Fruit fly (Drosophila melanogaster) whole organism, prepupa: ENCODE results near the gene CG43246.

Experiments
- CG10631 ChIP-seq: fragments of 200-800 bp; sonication (Bioruptor generic); optimal IDR thresholded peaks from 2 replicates; lab custom pipeline; 2016; ENCODE audit warnings: missing biosample characterization, missing genetic modification characterization
- Eip78C ChIP-seq: fragments of 200-800 bp; sonication (Bioruptor generic); peaks from one replicate; lab custom pipeline; 2016; ENCODE audit warnings: missing biosample characterization, missing genetic modification characterization
- Hr39 ChIP-seq: fragments of 200-800 bp; sonication (Bioruptor generic); optimal IDR thresholded peaks from 2 replicates; lab custom pipeline; 2016; ENCODE audit warnings: missing biosample characterization, missing genetic modification characterization
- Lpt ChIP-seq: fragments of 200-800 bp; sonication (Bioruptor generic); optimal IDR thresholded peaks from 3 replicates; lab custom pipeline; 2016; ENCODE audit warnings: missing biosample characterization, missing genetic modification characterization
- lz ChIP-seq: fragments of 200-800 bp; sonication (Bioruptor generic); optimal IDR thresholded peaks from 3 replicates; lab custom pipeline; 2016; ENCODE audit warnings: missing biosample characterization, missing genetic modification characterization
- spab ChIP-seq: fragments of 200-800 bp; sonication (Bioruptor generic); optimal IDR thresholded peaks from 2 replicates; lab custom pipeline; 2017; ENCODE audit warnings: missing biosample characterization, mild to moderate bottlenecking, missing genetic modification characterization, missing genetic modification reagents

- TF ChIP-seq Hr39 (GFP tag; lab: Kevin White, UChicago): no peak
- no peak for TF ChIP-seq spab (GFP tag; lab: Kevin White, UChicago)
- no peak for TF ChIP-seq lz (GFP tag; lab: Kevin White, UChicago)
- TF ChIP-seq CG10631 (GFP tag; lab: Kevin White, UChicago): no peak
- no peak for TF ChIP-seq Lpt (GFP tag; lab: Kevin White, UChicago)
- no peak for TF ChIP-seq Eip78C (GFP tag; lab: Kevin White, UChicago)
Observed at dm6 chr3L:14582736-14583135, 46.3 kb downstream of the CG43246 start.
